Worm (Caenorhabditis elegans) whole organism, L4 larva: ENCODE data around the gene mlt-7.

Experiments used
- Y5F2A.4 ChIP-seq: fragments of 200-800 bp; sonication (Bioruptor generic); optimal IDR thresholded peaks from 2 replicates; lab custom pipeline; 2018; ENCODE audit warnings: mild to moderate bottlenecking, missing genetic modification characterization, missing compliant biosample characterization
- aly-2 ChIP-seq: sonication (generic microtip); optimal IDR thresholded peaks from 2 replicates; lab custom pipeline; 2018; ENCODE audit warnings: missing biosample characterization, missing genetic modification characterization
- ceh-82 ChIP-seq: sonication (generic microtip); optimal IDR thresholded peaks from 2 replicates; lab custom pipeline; 2017; ENCODE audit warnings: missing biosample characterization, missing genetic modification characterization
- fos-1 ChIP-seq: fragments of 150-350 bp; optimal IDR thresholded peaks from 2 replicates; lab custom pipeline; 2014; ENCODE audit warnings: missing biosample characterization, missing genetic modification characterization
- lin-13 ChIP-seq: fragments of 150-350 bp; optimal IDR thresholded peaks from 2 replicates; lab custom pipeline; 2014; ENCODE audit warnings: missing biosample characterization, missing genetic modification reagents, missing genetic modification characterization
- nhr-28 ChIP-seq: fragments of 150-350 bp; optimal IDR thresholded peaks from 2 replicates; lab custom pipeline; 2014; ENCODE audit warnings: missing biosample characterization, missing genetic modification characterization
- pha-4 ChIP-seq, 2 experiments: fragments of 150-350 bp in 1 of 2; fragments of 200-800 bp in 1 of 2; sonication (Bioruptor generic) in 1 of 2; IDR thresholded peaks in 1 of 2; optimal IDR thresholded peaks in 1 of 2; 2 replicates each; pipeline versions ENCODE4 v1.3.6 to Lab custom; 2014 to 2022; ENCODE audit warnings: missing genetic modification characterization in 2 of 2, missing genetic modification reagents in 2 of 2, missing biosample characterization in 1 of 2, missing compliant biosample characterization in 1 of 2

DNA sequence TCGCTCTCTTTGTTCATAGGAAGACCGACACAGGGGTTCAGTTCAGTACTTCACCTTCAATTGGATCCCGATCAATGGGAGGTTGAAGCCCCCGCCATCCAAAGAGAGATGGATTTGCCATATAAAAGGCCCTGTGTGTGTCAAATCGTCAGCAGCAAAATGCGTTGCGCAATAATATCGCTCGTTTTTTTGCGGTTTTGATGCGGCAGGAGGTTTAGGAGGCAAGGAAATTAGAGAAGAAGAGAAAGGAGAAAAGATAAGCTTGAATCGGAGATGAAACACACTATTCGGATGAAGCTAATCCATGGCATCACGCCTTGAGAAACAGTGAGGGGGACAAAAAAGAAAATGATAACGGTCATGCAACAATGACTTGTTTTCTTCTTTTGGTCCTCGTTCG, 1.6 kb downstream of the mlt-7 start:
- no peak for TF ChIP-seq Y5F2A.4 (GFP tag; lab: Kevin White, UChicago)
- TF ChIP-seq ceh-82 (tag; lab: Kevin White, UChicago): no peak
- TF ChIP-seq pha-4 (GFP tag; IDR thresholded peaks at IDR 0.05; lab: Robert Waterston, UW): no peak
- TF ChIP-seq pha-4 (tag; optimal IDR thresholded peaks at IDR 0.05; lab: Kevin White, UChicago): no peak
- TF ChIP-seq aly-2: no peak
- TF ChIP-seq fos-1 (tag; lab: Kevin White, UChicago): no peak
- no peak for TF ChIP-seq lin-13
- TF ChIP-seq nhr-28: no peak
